Fruit fly (Drosophila melanogaster): ENCODE data around the gene Cpr62Bc.

Gene Cpr62Bc

DNA sequence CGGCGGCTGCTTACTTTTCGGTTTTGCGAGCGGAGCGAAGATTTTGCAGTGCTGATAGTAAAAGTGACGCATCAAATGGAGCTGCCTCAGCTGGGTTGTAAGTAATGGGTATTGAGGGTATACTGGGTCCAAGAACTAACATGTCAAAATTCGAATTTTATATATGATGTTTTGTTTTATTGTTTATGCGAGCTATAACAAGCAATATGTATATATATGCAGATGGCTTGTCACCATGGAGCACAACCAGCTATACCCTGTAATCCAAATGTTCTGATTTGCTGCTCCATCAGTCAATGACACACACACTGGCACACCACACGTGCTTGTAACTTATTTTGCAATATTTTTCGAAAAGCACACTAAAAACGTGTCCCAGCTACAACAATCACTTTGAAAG lies 12.3 kb downstream of the Cpr62Bc start (continued):
- peak; percentile 74 for TF ChIP-seq net (GFP tag; optimal IDR thresholded peaks at IDR 0.05)
- peak; percentile 28 for TF ChIP-seq CG6808 (GFP tag; optimal IDR thresholded peaks at IDR 0.05)
- peak; percentile 30 for TF ChIP-seq CG1621 (tag; optimal IDR thresholded peaks at IDR 0.05)
- peak; percentile 51 for TF ChIP-seq CG34406 (GFP tag; optimal IDR thresholded peaks at IDR 0.05)
- peak; percentile 38 for TF ChIP-seq CG7368 (GFP tag; optimal IDR thresholded peaks at IDR 0.05)
- peak; percentile 57; the same call in 1 of the 3 replicates for TF ChIP-seq CG8119 (GFP tag; IDR thresholded peaks at IDR 0.05)
- TF ChIP-seq CG3919 (GFP tag; optimal IDR thresholded peaks at IDR 0.05): peak; percentile 63
- TF ChIP-seq CG3032 (tag; optimal IDR thresholded peaks at IDR 0.05): peak; percentile 57
- TF ChIP-seq OdsH (GFP tag; optimal IDR thresholded peaks at IDR 0.05): peak; percentile 77
- peak; percentile 60 for TF ChIP-seq topi (GFP tag; optimal IDR thresholded peaks at IDR 0.05)
- no peak for TF ChIP-seq CG6854 (GFP tag; optimal IDR thresholded peaks at IDR 0.05)

DNA sequence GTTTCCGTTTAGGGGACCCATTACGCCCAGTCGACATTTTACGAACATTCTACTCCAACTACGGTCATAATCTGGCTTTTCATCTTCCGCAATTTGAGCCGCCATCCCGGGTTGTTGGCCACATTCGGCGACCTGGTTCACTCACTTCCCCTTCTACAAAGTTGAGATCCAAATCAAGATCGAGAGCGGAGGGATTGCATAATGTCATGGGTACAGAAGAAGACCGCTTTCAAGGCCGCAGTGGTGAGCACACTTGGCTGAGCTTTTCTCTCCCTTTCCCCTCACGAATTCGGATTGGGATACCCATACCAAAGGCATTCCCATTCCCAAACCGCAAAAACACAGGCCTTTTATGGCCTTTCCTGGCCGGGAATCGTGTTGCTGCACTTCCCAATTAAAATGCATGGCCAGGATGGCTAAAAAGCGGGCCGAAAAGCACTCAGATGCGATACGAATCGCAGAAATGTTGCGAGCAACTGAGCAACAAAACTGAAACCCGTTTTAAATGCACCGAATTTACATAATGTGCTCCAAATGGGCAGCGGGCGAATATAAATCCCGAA lies 14.0 kb downstream of the Cpr62Bc start:
- TF ChIP-seq ss (GFP tag; optimal IDR thresholded peaks at IDR 0.05) (peak in 1 of 2 experiments; percentile 20), dsx (GFP tag; optimal IDR thresholded peaks at IDR 0.05; ENCODE audit: poor library complexity, severe bottlenecking) (peak; percentile 6), Eip78C (GFP tag) (peak; percentile 52), Hr39 (GFP tag; optimal IDR thresholded peaks at IDR 0.05) (peak; percentile 10), CG6163 (GFP tag; IDR thresholded peaks at IDR 0.05) (peak; percentile 54; the same call in 2 of the 3 replicates), Eip75B (GFP tag; optimal IDR thresholded peaks at IDR 0.05) (peak; percentile 32), CG6854 (GFP tag; optimal IDR thresholded peaks at IDR 0.05) (peak; percentile 67), eg (GFP tag; IDR thresholded peaks at IDR 0.05) (no peak), vri (GFP tag; optimal IDR thresholded peaks at IDR 0.05) (peak; percentile 93), Blimp-1 (GFP tag; optimal IDR thresholded peaks at IDR 0.05) (peak; percentile 58), pdm3 (GFP tag; optimal IDR thresholded peaks at IDR 0.05) (no peak), CG11762 (GFP tag; optimal IDR thresholded peaks at IDR 0.05; ENCODE audit: insufficient read depth) (no peak), CG1621 (tag; optimal IDR thresholded peaks at IDR 0.05) (peak; percentile 22), achi (GFP tag; optimal IDR thresholded peaks at IDR 0.05) (no peak)

dm6 chr3L:1822365-1822764 lies 19.5 kb downstream of the Cpr62Bc start:
- no peak for TF ChIP-seq CG15336 (GFP tag; IDR thresholded peaks at IDR 0.05)
- TF ChIP-seq CG4318 (GFP tag; optimal IDR thresholded peaks at IDR 0.05): no peak
- peak in 1 of 2 experiments; percentile 5 for TF ChIP-seq salr (GFP tag; optimal IDR thresholded peaks at IDR 0.05)
- no peak for TF ChIP-seq CG11762 (GFP tag; optimal IDR thresholded peaks at IDR 0.05; ENCODE audit: insufficient read depth)
- TF ChIP-seq CG8632 (GFP tag; optimal IDR thresholded peaks at IDR 0.05): no peak
- TF ChIP-seq CG6163 (GFP tag; IDR thresholded peaks at IDR 0.05): no peak
- TF ChIP-seq CG6276 (GFP tag; optimal IDR thresholded peaks at IDR 0.05): no peak
- TF ChIP-seq acj6 (GFP tag; optimal IDR thresholded peaks at IDR 0.05): no peak
- TF ChIP-seq CG6854 (GFP tag; optimal IDR thresholded peaks at IDR 0.05): peak; percentile 59
- peak; percentile 21 for TF ChIP-seq CG6808 (GFP tag; optimal IDR thresholded peaks at IDR 0.05)
- TF ChIP-seq CG10631 (GFP tag; optimal IDR thresholded peaks at IDR 0.05): no peak
- TF ChIP-seq CG3919 (GFP tag; optimal IDR thresholded peaks at IDR 0.05): no peak
- no peak for TF ChIP-seq Ets21C (GFP tag; optimal IDR thresholded peaks at IDR 0.05)
- TF ChIP-seq topi (GFP tag; optimal IDR thresholded peaks at IDR 0.05): no peak
- TF ChIP-seq CG11294 (GFP tag; IDR thresholded peaks at IDR 0.05): no peak
- peak in 1 of 2 experiments; percentile 70 for TF ChIP-seq ss (GFP tag; optimal IDR thresholded peaks at IDR 0.05)

DNA sequence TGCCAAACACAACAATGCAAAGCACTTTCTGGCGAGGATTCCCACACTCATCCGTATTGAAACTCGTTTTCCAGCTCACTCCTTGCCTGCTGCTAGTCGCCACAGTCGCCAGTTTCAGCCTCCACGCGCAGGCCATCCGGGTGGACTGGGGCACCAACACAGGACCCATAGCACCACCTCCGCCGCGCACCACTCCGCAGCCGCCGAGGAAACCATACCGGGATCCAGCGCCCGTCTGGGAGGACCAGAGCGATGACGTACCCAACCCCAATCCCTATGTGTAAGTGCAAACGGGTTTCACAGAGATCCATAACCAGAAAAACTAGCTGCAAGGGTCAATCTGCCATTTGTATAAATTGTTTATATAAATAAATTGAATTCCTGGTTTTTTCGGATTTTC lies 20.7 kb downstream of the Cpr62Bc start:
- TF ChIP-seq lz (GFP tag; optimal IDR thresholded peaks at IDR 0.05): no peak
- TF ChIP-seq CG11902 (GFP tag; optimal IDR thresholded peaks at IDR 0.05): no peak
- TF ChIP-seq CG1621 (tag; optimal IDR thresholded peaks at IDR 0.05): peak; percentile 87
- peak; percentile 9 for TF ChIP-seq dsx (GFP tag; optimal IDR thresholded peaks at IDR 0.05; ENCODE audit: poor library complexity, severe bottlenecking)
- 0 out of 3 replicates have a peak, but pooled peaks have one; percentile 21 for TF ChIP-seq eg (GFP tag; IDR thresholded peaks at IDR 0.05)
- peak; percentile 26 to 54 for TF ChIP-seq ss (GFP tag; optimal IDR thresholded peaks at IDR 0.05)

Measured in whole organism, prepupa.